Fruit fly (Drosophila melanogaster) Kc167 (cell line): Measurements from ENCODE around the gene pcm.

Source experiments
- Myc ChIP-seq: fragments of >200 bp; optimal IDR thresholded peaks from 2 replicates; lab custom pipeline; 2017; ENCODE audit warnings: missing external identifiers
- Sin3A ChIP-seq: fragments of >200 bp; optimal IDR thresholded peaks from 2 replicates; lab custom pipeline; 2018; ENCODE audit warnings: missing external identifiers
- h ChIP-seq: fragments of >200 bp; optimal IDR thresholded peaks from 3 replicates; lab custom pipeline; 2018; ENCODE audit warnings: missing external identifiers
- insv ChIP-seq: fragments of >200 bp; optimal IDR thresholded peaks from 3 replicates; lab custom pipeline; 2018; ENCODE audit warnings: missing external identifiers
- psq ChIP-seq: fragments of >200 bp; optimal IDR thresholded peaks from 2 replicates; lab custom pipeline; 2017; ENCODE audit warnings: missing external identifiers
- ttk ChIP-seq: sonication (Bioruptor generic); optimal IDR thresholded peaks from 2 replicates; lab custom pipeline; 2017; ENCODE audit warnings: missing external identifiers

The pcm gene

dm6 chrX:19453138-19453537 is 38.7 kb downstream of the pcm start:
- TF ChIP-seq Sin3A (lab: Kevin White, UChicago) (no peak), psq (lab: Kevin White, UChicago) (no peak), Myc (lab: Kevin White, UChicago) (no peak), h (lab: Kevin White, UChicago) (no peak), insv (lab: Kevin White, UChicago) (no peak), ttk (lab: Kevin White, UChicago) (no peak)

DNA sequence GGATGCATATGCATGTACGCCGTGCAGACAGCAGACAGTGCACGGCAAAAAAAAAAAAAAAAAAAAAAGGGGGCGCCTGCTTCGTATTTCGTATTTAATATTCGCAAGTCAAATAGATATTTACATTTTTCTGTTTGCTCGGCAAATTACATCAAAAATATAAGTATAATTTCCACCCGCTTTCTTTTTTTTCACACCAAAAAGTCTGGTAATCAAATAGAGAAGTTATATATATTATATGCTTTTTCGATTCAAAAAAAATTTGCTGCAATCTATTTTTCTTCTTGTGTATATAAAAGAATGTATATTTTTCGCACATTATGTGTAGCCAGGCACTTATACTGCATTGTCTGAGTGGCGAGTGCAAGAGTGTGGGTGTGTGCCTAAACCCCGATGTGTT is 43.5 kb downstream of the pcm start:
- TF ChIP-seq Myc (lab: Kevin White, UChicago) (no peak), Sin3A (lab: Kevin White, UChicago) (no peak), h (lab: Kevin White, UChicago) (no peak), psq (lab: Kevin White, UChicago) (no peak), insv (lab: Kevin White, UChicago) (no peak), ttk (lab: Kevin White, UChicago) (no peak)
